Worm (Caenorhabditis elegans) whole organism, L4 larva: ENCODE data around the gene C40C9.4.
A peak's percentile ranks its signal among the peaks of the same experiment; 100 is the strongest.

Experiments used
- D1046.2 ChIP-seq: fragments of 200-800 bp; sonication (Bioruptor generic); IDR thresholded peaks from 2 replicates; pipeline ENCODE4 v1.3.6; 2022; ENCODE audit warnings: missing genetic modification characterization, missing compliant biosample characterization
- F26F4.8 ChIP-seq: fragments of 200-800 bp; sonication (Bioruptor generic); conservative IDR thresholded peaks from 2 replicates; pipeline ENCODE4 v1.3.6; 2022; ENCODE audit warnings: missing genetic modification characterization, missing compliant biosample characterization
- F49E8.2 ChIP-seq: sonication (generic microtip); optimal IDR thresholded peaks from 2 replicates; lab custom pipeline; 2016; ENCODE audit warnings: missing compliant biosample characterization, mild to moderate bottlenecking, missing genetic modification characterization, borderline replicate concordance
- T20F7.1 ChIP-seq: fragments of 200-800 bp; sonication (Bioruptor generic); optimal IDR thresholded peaks from 2 replicates; lab custom pipeline; 2018; ENCODE audit warnings: mild to moderate bottlenecking, missing genetic modification characterization, missing compliant biosample characterization
- T26A8.4 ChIP-seq: fragments of 200-800 bp; sonication (Bioruptor generic); IDR thresholded peaks from 2 replicates; pipeline ENCODE4 v1.3.6; 2022; ENCODE audit warnings: missing genetic modification characterization, missing compliant biosample characterization
- Y105C5A.15 ChIP-seq: fragments of 200-800 bp; sonication (Bioruptor generic); IDR thresholded peaks from 2 replicates; pipeline ENCODE4 v1.3.6; 2022; ENCODE audit warnings: missing genetic modification characterization, missing compliant biosample characterization
- ZK337.2 ChIP-seq: fragments of 200-800 bp; sonication (Bioruptor generic); IDR thresholded peaks from 2 replicates; pipeline ENCODE4 v1.3.6; 2022; ENCODE audit warnings: missing genetic modification reagents, missing genetic modification characterization, missing compliant biosample characterization
- ZK546.5 ChIP-seq, 2 experiments: sonication (generic microtip); optimal IDR thresholded peaks; 2 replicates each; lab custom pipeline; 2017; ENCODE audit warnings: missing biosample characterization in 2 of 2, missing genetic modification characterization in 2 of 2
- aly-2 ChIP-seq: sonication (generic microtip); optimal IDR thresholded peaks from 2 replicates; lab custom pipeline; 2018; ENCODE audit warnings: missing biosample characterization, missing genetic modification characterization
- ama-1 ChIP-seq: fragments of 150-350 bp; optimal IDR thresholded peaks from 2 replicates; lab custom pipeline; 2014; ENCODE audit warnings: inconsistent platforms, mixed read lengths
- attf-4 ChIP-seq: sonication (generic microtip); optimal IDR thresholded peaks from 3 replicates; lab custom pipeline; 2017; ENCODE audit warnings: missing biosample characterization, missing genetic modification characterization
- ceh-20 ChIP-seq: fragments of 200-800 bp; sonication (Bioruptor generic); IDR thresholded peaks from 2 replicates; pipeline ENCODE4 v1.3.6; 2022; ENCODE audit warnings: missing genetic modification reagents, missing genetic modification characterization, missing compliant biosample characterization
- ceh-28 ChIP-seq: fragments of 150-350 bp; optimal IDR thresholded peaks from 2 replicates; lab custom pipeline; 2014; ENCODE audit warnings: missing biosample characterization, missing genetic modification reagents, missing genetic modification characterization
- ceh-44 ChIP-seq: fragments of 200-800 bp; sonication (Bioruptor generic); IDR thresholded peaks from 2 replicates; pipeline ENCODE4 v1.3.6; 2022; ENCODE audit warnings: missing genetic modification reagents, missing genetic modification characterization, missing compliant biosample characterization
- ceh-62 ChIP-seq: sonication (generic microtip); optimal IDR thresholded peaks from 2 replicates; lab custom pipeline; 2017; ENCODE audit warnings: missing biosample characterization, missing genetic modification characterization
- ces-1 ChIP-seq: fragments of 150-350 bp; sonication (generic microtip); optimal IDR thresholded peaks from 4 replicates; lab custom pipeline; 2014; ENCODE audit warnings: missing biosample characterization, missing genetic modification reagents, missing genetic modification characterization
- daf-16 ChIP-seq, 3 experiments: sonication (generic microtip); optimal IDR thresholded peaks; 2 replicates each; lab custom pipeline; 2016 to 2017; ENCODE audit warnings: missing genetic modification characterization in 3 of 3, missing genetic modification reagents in 3 of 3, mild to moderate bottlenecking in 2 of 3, missing compliant biosample characterization in 2 of 3, missing biosample characterization in 1 of 3, moderate library complexity in 1 of 3
- dmd-6 ChIP-seq: fragments of 200-800 bp; sonication (Bioruptor generic); IDR thresholded peaks from 2 replicates; pipeline ENCODE4 v1.3.6; 2022; ENCODE audit warnings: missing genetic modification reagents, missing genetic modification characterization, missing compliant biosample characterization
- dmd-9 ChIP-seq: fragments of 200-800 bp; sonication (Bioruptor generic); IDR thresholded peaks from 2 replicates; pipeline ENCODE4 v1.3.6; 2022; ENCODE audit warnings: missing genetic modification reagents, missing genetic modification characterization, missing compliant biosample characterization
- duxl-1 ChIP-seq: sonication (generic microtip); optimal IDR thresholded peaks from 2 replicates; lab custom pipeline; 2016; ENCODE audit warnings: mild to moderate bottlenecking, missing genetic modification characterization, moderate library complexity, missing compliant biosample characterization; ENCODE audit not compliant: poor library complexity
- fkh-10 ChIP-seq: fragments of 150-350 bp; optimal IDR thresholded peaks from 2 replicates; lab custom pipeline; 2014; ENCODE audit warnings: missing biosample characterization, missing genetic modification reagents, missing genetic modification characterization
- fos-1 ChIP-seq: fragments of 150-350 bp; optimal IDR thresholded peaks from 2 replicates; lab custom pipeline; 2014; ENCODE audit warnings: missing biosample characterization, missing genetic modification characterization
- hlh-11 ChIP-seq: fragments of 200-800 bp; sonication (Bioruptor generic); optimal IDR thresholded peaks from 2 replicates; lab custom pipeline; 2018; ENCODE audit warnings: mild to moderate bottlenecking, missing genetic modification characterization, missing compliant biosample characterization
- hmg-1.1 ChIP-seq: fragments of 200-800 bp; sonication (Bioruptor generic); IDR thresholded peaks from 2 replicates; pipeline ENCODE4 v1.3.6; 2022; ENCODE audit warnings: missing genetic modification reagents, missing genetic modification characterization, missing compliant biosample characterization
- lin-13 ChIP-seq: fragments of 150-350 bp; optimal IDR thresholded peaks from 2 replicates; lab custom pipeline; 2014; ENCODE audit warnings: missing biosample characterization, missing genetic modification reagents, missing genetic modification characterization
- lin-39 ChIP-seq: fragments of 150-350 bp; optimal IDR thresholded peaks from 2 replicates; lab custom pipeline; 2014; ENCODE audit warnings: missing biosample characterization, missing genetic modification reagents, missing genetic modification characterization
- mep-1 ChIP-seq: fragments of 150-350 bp; sonication (generic microtip); optimal IDR thresholded peaks from 3 replicates; lab custom pipeline; 2014; ENCODE audit warnings: missing biosample characterization, missing genetic modification characterization
- mxl-2 ChIP-seq: fragments of 200-800 bp; sonication (Bioruptor generic); conservative IDR thresholded peaks from 2 replicates; pipeline ENCODE4 v1.3.6; 2022; ENCODE audit warnings: missing genetic modification reagents, missing genetic modification characterization, missing compliant biosample characterization
- nhr-11 ChIP-seq: fragments of 150-350 bp; optimal IDR thresholded peaks from 2 replicates; lab custom pipeline; 2014; ENCODE audit warnings: missing biosample characterization, missing genetic modification characterization
- nhr-237 ChIP-seq: sonication (generic microtip); optimal IDR thresholded peaks from 2 replicates; lab custom pipeline; 2017; ENCODE audit warnings: missing biosample characterization, missing genetic modification characterization
- nhr-25 ChIP-seq: sonication (generic microtip); optimal IDR thresholded peaks from 2 replicates; lab custom pipeline; 2017; ENCODE audit warnings: missing genetic modification characterization, mild to moderate bottlenecking, missing compliant biosample characterization, antibody characterized with exemption, moderate library complexity, borderline replicate concordance; ENCODE audit not compliant: insufficient read depth
- nhr-77 ChIP-seq: fragments of 150-350 bp; optimal IDR thresholded peaks from 2 replicates; lab custom pipeline; 2014; ENCODE audit warnings: missing biosample characterization, missing genetic modification characterization
- saeg-2 ChIP-seq: fragments of 200-800 bp; sonication (Bioruptor generic); IDR thresholded peaks from 2 replicates; pipeline ENCODE4 v1.3.6; 2022; ENCODE audit warnings: missing genetic modification reagents, missing genetic modification characterization, missing compliant biosample characterization
- snpc-4 ChIP-seq: fragments of 150-350 bp; optimal IDR thresholded peaks from 2 replicates; lab custom pipeline; 2014; ENCODE audit warnings: missing biosample characterization, missing genetic modification characterization
- spr-3 ChIP-seq: fragments of 200-800 bp; sonication (Bioruptor generic); optimal IDR thresholded peaks from 2 replicates; lab custom pipeline; 2018; ENCODE audit warnings: mild to moderate bottlenecking, missing genetic modification characterization, missing compliant biosample characterization
- tra-1 ChIP-seq: fragments of 200-800 bp; sonication (Bioruptor generic); IDR thresholded peaks from 2 replicates; pipeline ENCODE4 v1.3.6; 2022; ENCODE audit warnings: missing genetic modification reagents, missing genetic modification characterization, missing compliant biosample characterization
- unc-62 ChIP-seq, 3 experiments: fragments of 150-350 bp in 1 of 3; sonication (generic microtip); optimal IDR thresholded peaks in 2 of 3; peaks in 1 of 3; 1 replicate in 1 of 3; 2 replicates in 2 of 3; lab custom pipeline; 2014 to 2017; ENCODE audit warnings: missing biosample characterization in 3 of 3, missing genetic modification characterization in 3 of 3, missing genetic modification reagents in 3 of 3, missing genotype in 1 of 3
- vab-7 ChIP-seq: fragments of 200-800 bp; sonication (Bioruptor generic); IDR thresholded peaks from 2 replicates; pipeline ENCODE4 v1.3.6; 2022; ENCODE audit warnings: missing genetic modification reagents, missing genetic modification characterization, missing compliant biosample characterization
- zfp-3 ChIP-seq: fragments of 200-800 bp; sonication (Bioruptor generic); conservative IDR thresholded peaks from 2 replicates; pipeline ENCODE4 v1.3.6; 2022; ENCODE audit warnings: missing genetic modification reagents, missing genetic modification characterization, missing compliant biosample characterization
- zip-11 ChIP-seq: fragments of 200-800 bp; sonication (Bioruptor generic); IDR thresholded peaks from 2 replicates; pipeline ENCODE4 v1.3.6; 2022; ENCODE audit warnings: missing genetic modification characterization, missing compliant biosample characterization
- zip-2 ChIP-seq: fragments of 150-350 bp; optimal IDR thresholded peaks from 2 replicates; lab custom pipeline; 2014; ENCODE audit warnings: missing biosample characterization, missing genetic modification characterization

C40C9.4 gene

DNA sequence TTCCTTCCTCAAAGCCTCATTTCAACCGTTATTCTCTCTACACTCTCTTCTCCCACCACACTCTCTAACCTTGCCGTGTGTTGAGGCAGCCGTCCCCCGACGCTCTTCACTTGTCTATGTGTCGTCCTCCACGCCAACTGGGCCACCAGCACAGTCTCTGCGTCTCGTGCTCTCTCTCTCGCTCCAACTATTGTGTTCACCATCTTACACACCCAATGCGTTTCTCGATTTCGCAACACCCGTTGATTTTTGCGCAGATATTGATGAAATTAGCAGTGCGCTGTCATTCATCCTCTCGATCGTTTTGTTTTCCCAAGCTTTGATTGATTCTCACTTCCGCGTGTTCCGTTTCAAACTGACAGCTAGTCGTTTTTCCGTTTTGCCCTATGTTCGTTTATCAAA, 36.2 kb downstream of the C40C9.4 start (continued):
- TF ChIP-seq hlh-11 (tag; lab: Kevin White, UChicago) = peak; percentile 73
- no peak for TF ChIP-seq D1046.2 (GFP tag; lab: Robert Waterston, UW)
- peak; percentile 55 for TF ChIP-seq dmd-6 (GFP tag; lab: Robert Waterston, UW)
- TF ChIP-seq duxl-1 (tag; lab: Kevin White, UChicago) = no peak
- TF ChIP-seq ceh-62 (tag; lab: Kevin White, UChicago) = no peak
- TF ChIP-seq lin-39 (tag; lab: Kevin White, UChicago) = no peak
- TF ChIP-seq vab-7 (GFP tag; lab: Robert Waterston, UW) = no peak

DNA sequence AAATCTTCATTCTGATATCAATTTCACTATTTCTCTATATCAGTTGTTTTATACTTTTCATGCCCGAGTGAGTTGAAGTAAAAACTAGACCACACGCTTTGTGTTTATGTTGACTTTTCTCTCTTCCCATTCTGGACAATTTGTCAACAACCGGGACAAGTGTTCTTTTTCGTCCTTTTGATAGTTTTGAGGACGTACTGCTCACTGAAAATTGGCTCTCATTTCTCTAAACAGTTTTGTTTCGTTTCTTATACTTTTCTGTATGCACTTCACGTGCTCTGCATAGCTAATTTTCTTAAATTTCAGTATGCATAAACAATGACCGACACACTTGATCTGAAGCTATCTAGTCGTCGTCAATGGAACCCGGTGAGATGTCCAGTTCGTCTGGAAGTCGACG, 36.8 kb downstream of the C40C9.4 start, which contains the start of gene adm-2:
TSS of gene adm-2 (plus strand) at position 301 of the 400 bp plus-strand sequence.
- TF ChIP-seq tra-1 (GFP tag; lab: Robert Waterston, UW) (no peak), hmg-1.1 (GFP tag; lab: Robert Waterston, UW) (no peak), fos-1 (tag; lab: Kevin White, UChicago) (no peak), daf-16 (GFP tag; optimal IDR thresholded peaks at IDR 0.05; lab: Kevin White, UChicago) (no peak), daf-16 (tag; optimal IDR thresholded peaks at IDR 0.05; lab: Kevin White, UChicago) (peak; percentile 39), ZK337.2 (no peak)

DNA sequence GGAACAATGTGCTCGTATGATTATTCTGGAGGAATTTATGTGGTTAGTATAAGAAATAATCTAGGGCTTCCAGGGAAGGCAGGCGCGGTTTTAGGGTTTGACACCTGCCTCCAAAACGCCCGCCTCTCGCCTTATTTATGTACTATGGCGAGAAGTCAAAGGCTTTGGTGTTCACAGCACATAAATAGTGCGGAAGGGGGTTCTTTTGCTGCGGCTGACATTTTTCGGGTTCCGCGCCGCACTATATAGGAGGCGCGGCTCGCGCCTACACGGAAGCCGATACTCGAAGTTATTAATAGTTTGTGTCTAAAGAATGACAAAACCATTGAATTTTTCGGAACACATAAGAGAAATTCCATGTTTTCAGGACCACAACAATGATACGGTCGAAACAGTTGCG, 39.4 kb downstream of the C40C9.4 start:
- TF ChIP-seq nhr-11 (tag; lab: Kevin White, UChicago) = no peak
- no peak for TF ChIP-seq aly-2 (tag; lab: Kevin White, UChicago)
- TF ChIP-seq snpc-4 (tag; lab: Kevin White, UChicago) = peak; percentile 52

DNA sequence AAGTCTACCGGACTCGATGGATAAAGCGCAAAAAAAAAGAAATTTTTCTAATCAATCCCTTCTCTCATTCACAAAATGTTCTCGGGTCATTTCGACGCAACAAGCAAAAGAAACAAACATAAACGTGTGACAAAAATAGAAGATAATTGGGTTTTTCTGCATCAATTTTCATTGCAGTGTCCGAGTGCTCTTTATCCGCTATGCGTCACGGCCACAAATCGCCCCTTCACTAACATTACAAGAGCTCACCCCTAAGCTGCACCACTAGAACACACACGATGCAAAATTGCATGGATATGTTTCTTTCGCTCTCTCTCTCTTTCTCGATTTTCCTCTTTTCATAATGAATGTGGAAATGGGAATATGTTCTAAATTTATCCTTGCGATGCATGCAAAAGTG, 45.3 kb downstream of the C40C9.4 start:
- TF ChIP-seq zfp-3 (GFP tag; lab: Robert Waterston, UW) (no peak), F49E8.2 (no peak), unc-62 (GFP tag; optimal IDR thresholded peaks at IDR 0.05 in 1 of 2; lab: Kevin White, UChicago) (peak in 1 of 2 experiments; percentile 55), unc-62 (tag; optimal IDR thresholded peaks at IDR 0.05; lab: Kevin White, UChicago) (no peak)

DNA sequence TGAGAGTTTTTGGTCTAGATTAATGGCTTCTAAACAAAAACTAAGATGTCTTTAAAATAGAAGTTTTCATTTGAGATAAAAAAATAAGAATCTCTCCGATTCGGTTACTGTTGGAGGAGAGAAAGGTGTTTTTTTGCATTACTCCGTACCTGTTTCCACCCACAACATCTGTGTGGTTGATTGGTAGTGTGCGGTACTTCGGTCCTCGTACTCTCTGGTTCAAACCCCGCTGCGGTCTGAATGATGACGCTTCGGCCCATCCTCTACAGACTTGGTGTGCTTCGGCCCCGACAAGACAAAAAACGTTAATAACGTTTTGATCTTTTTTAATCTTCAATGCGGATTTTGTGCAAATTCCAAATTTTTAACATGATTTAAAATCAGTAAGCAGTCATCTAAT, 46.6 kb downstream of the C40C9.4 start:
- TF ChIP-seq F26F4.8 (GFP tag; lab: Robert Waterston, UW) = no peak
- TF ChIP-seq aly-2 (tag; lab: Kevin White, UChicago) = no peak
- TF ChIP-seq saeg-2 = no peak
- no peak for TF ChIP-seq lin-13 (GFP tag; lab: Kevin White, UChicago)
- no peak for TF ChIP-seq Y105C5A.15 (GFP tag; lab: Robert Waterston, UW)
- TF ChIP-seq dmd-9 (GFP tag; lab: Robert Waterston, UW) = 0 out of 2 replicates have a peak, but pooled peaks have one; percentile 20

DNA sequence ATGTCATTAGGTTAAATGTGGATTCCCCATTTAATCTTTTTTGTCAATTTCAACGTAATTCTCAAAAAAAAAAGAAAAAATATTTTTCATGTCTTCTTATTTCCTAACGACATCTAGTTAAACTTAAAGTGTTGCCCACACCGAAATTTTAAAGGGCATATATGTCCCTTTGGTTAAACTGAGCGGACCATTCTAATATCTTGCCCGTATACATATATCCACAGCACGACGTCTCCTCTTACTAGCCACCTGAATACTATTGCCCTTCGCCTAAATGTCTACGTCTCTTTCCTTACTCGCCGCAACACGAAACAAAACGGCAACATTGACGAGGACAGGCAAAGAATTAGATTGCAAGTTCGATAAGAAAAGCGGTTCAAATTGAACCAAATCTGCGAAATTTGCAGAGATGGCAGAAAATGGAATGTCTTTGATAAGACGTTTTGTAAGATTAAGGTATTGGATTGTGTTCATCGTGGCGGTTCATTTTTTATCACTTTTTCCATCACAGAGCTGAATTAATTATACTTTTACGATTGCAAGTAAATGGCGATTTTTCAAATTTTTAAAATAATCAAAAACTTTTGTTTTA, 49.8 kb downstream of the C40C9.4 start:
- TF ChIP-seq ceh-44 (GFP tag; lab: Robert Waterston, UW) (peak; percentile 83), spr-3 (GFP tag; lab: Kevin White, UChicago) (peak; percentile 98), mep-1 (peak; percentile 100), T26A8.4 (GFP tag; lab: Robert Waterston, UW) (peak; percentile 100), zip-11 (no peak), fkh-10 (GFP tag; lab: Kevin White, UChicago) (peak; percentile 99), ces-1 (GFP tag; lab: Kevin White, UChicago) (peak; percentile 96), ZK546.5 (tag; optimal IDR thresholded peaks at IDR 0.05; lab: Kevin White, UChicago) (peak; percentile 33 to 76), F26F4.8 (GFP tag; lab: Robert Waterston, UW) (no peak), ama-1 (lab: Kevin White, UChicago) (no peak), ceh-20 (GFP tag; lab: Robert Waterston, UW) (peak; percentile 99), ceh-28 (tag; lab: Kevin White, UChicago) (peak; percentile 83), nhr-77 (tag; lab: Kevin White, UChicago) (peak; percentile 99), zip-2 (tag; lab: Kevin White, UChicago) (peak; percentile 98), mxl-2 (GFP tag; lab: Robert Waterston, UW) (peak; percentile 86), T20F7.1 (GFP tag; lab: Kevin White, UChicago) (peak; percentile 94), nhr-237 (tag; lab: Kevin White, UChicago) (peak; percentile 95), nhr-25 (peak; percentile 95), attf-4 (tag; lab: Kevin White, UChicago) (peak; percentile 70)
